Fruit fly (Drosophila melanogaster): ENCODE data around the gene tal-AA.
A peak's percentile ranks its signal among the peaks of the same experiment; 100 is the strongest.

tal-AA gene

dm6 chr3R:13796607-13797246, 16.2 kb upstream of the tal-AA start (continued):
- TF ChIP-seq CG17359 (tag; optimal IDR thresholded peaks at IDR 0.05) = no peak
- no peak for TF ChIP-seq sim (GFP tag; IDR thresholded peaks at IDR 0.05)
- TF ChIP-seq Atf6 (GFP tag; IDR thresholded peaks at IDR 0.05) = no peak
- no peak for TF ChIP-seq bsh (GFP tag; optimal IDR thresholded peaks at IDR 0.05)
- TF ChIP-seq CG2678 (tag; optimal IDR thresholded peaks at IDR 0.05) = no peak
- TF ChIP-seq oc (tag; optimal IDR thresholded peaks at IDR 0.05) = peak; percentile 54
- no peak for TF ChIP-seq gt (GFP tag; IDR thresholded peaks at IDR 0.05)
- peak; percentile 90 for TF ChIP-seq CG4360 (GFP tag; IDR thresholded peaks at IDR 0.05)
- TF ChIP-seq CG12942 (GFP tag; optimal IDR thresholded peaks at IDR 0.05) = no peak
- no peak for TF ChIP-seq CG18476 (GFP tag; optimal IDR thresholded peaks at IDR 0.05)
- no peak for TF ChIP-seq CG6689 (GFP tag; IDR thresholded peaks at IDR 0.05)
- TF ChIP-seq Asciz (GFP tag; optimal IDR thresholded peaks at IDR 0.05) = no peak
- no peak for TF ChIP-seq nmo (GFP tag; optimal IDR thresholded peaks at IDR 0.05)
- no peak for TF ChIP-seq Eip74EF (GFP tag; optimal IDR thresholded peaks at IDR 0.05)
- TF ChIP-seq Nf-YA (GFP tag; IDR thresholded peaks at IDR 0.05) = no peak
- TF ChIP-seq trh (GFP tag; optimal IDR thresholded peaks at IDR 0.05) = no peak
- TF ChIP-seq Med (GFP tag) = peak; percentile 41
- no peak for TF ChIP-seq CG13775 (GFP tag; optimal IDR thresholded peaks at IDR 0.05)
- no peak for TF ChIP-seq CG17385 (GFP tag; optimal IDR thresholded peaks at IDR 0.05)
- TF ChIP-seq fd3F (GFP tag; optimal IDR thresholded peaks at IDR 0.05) = no peak
- no peak for TF ChIP-seq bigmax (GFP tag; optimal IDR thresholded peaks at IDR 0.05)
- TF ChIP-seq pfk (GFP tag; optimal IDR thresholded peaks at IDR 0.05) = no peak
- TF ChIP-seq abd-A (tag; optimal IDR thresholded peaks at IDR 0.05) = peak; percentile 54
- TF ChIP-seq slbo (GFP tag; IDR thresholded peaks at IDR 0.05) = no peak
- no peak for TF ChIP-seq CTCF (GFP tag; optimal IDR thresholded peaks at IDR 0.05)
- no peak for TF ChIP-seq zen2 (GFP tag; IDR thresholded peaks at IDR 0.05; ENCODE audit: partially characterized antibody)
- TF ChIP-seq crc (GFP tag; optimal IDR thresholded peaks at IDR 0.05) = no peak
- no peak for TF ChIP-seq ttk (GFP tag; IDR thresholded peaks at IDR 0.05)
- TF ChIP-seq ap (GFP tag; IDR thresholded peaks at IDR 0.05) = no peak
- TF ChIP-seq cg (GFP tag; optimal IDR thresholded peaks at IDR 0.05) = peak; percentile 80
- TF ChIP-seq trem (tag; optimal IDR thresholded peaks at IDR 0.05) = no peak
- no peak for TF ChIP-seq pita (GFP tag; optimal IDR thresholded peaks at IDR 0.05)
- TF ChIP-seq Blimp-1 (GFP tag; optimal IDR thresholded peaks at IDR 0.05) = no peak
- TF ChIP-seq salm (tag; optimal IDR thresholded peaks at IDR 0.05) = no peak
- no peak for TF ChIP-seq CG12071 (GFP tag; optimal IDR thresholded peaks at IDR 0.05)
- TF ChIP-seq CG33213 (GFP tag; optimal IDR thresholded peaks at IDR 0.05) = no peak
- TF ChIP-seq CG43689 (GFP tag; IDR thresholded peaks at IDR 0.05) = no peak
- TF ChIP-seq CG2202 (tag; optimal IDR thresholded peaks at IDR 0.05) = no peak
- TF ChIP-seq ab (GFP tag; optimal IDR thresholded peaks at IDR 0.05) = no peak
- no peak for TF ChIP-seq CG17568 (GFP tag; optimal IDR thresholded peaks at IDR 0.05)
- no peak for TF ChIP-seq Atf3 (GFP tag; optimal IDR thresholded peaks at IDR 0.05)
- TF ChIP-seq CG17328 (GFP tag; IDR thresholded peaks at IDR 0.05) = no peak
- no peak for TF ChIP-seq repo (GFP tag; optimal IDR thresholded peaks at IDR 0.05)
- no peak for TF ChIP-seq Ets65A (GFP tag)
- TF ChIP-seq bbx (GFP tag; IDR thresholded peaks at IDR 0.05; ENCODE audit: partially characterized antibody) = no peak
- TF ChIP-seq exex (tag; optimal IDR thresholded peaks at IDR 0.05) = no peak
- no peak for TF ChIP-seq Sox102F (GFP tag; optimal IDR thresholded peaks at IDR 0.05)
- TF ChIP-seq CG10959 (GFP tag; IDR thresholded peaks at IDR 0.05) = no peak
- TF ChIP-seq CG34376 (GFP tag; optimal IDR thresholded peaks at IDR 0.05) = no peak
- no peak for TF ChIP-seq Hand (GFP tag; optimal IDR thresholded peaks at IDR 0.05)
- no peak for TF ChIP-seq pnt (GFP tag; optimal IDR thresholded peaks at IDR 0.05)
